Fruit fly (Drosophila melanogaster): Measurements from ENCODE around the gene Glyat.

Gene Glyat

dm6 chr2L:8004072-8004471 lies 6.4 kb downstream of the Glyat start, which contains the start of gene Wwox:
TSS of gene Wwox (minus strand) at chr2L:8004286.
- TF ChIP-seq Pif1A (GFP tag; optimal IDR thresholded peaks at IDR 0.05) (no peak), EcR (GFP tag; optimal IDR thresholded peaks at IDR 0.05) (peak; percentile 21)

- TF ChIP-seq CG12605 (GFP tag; IDR thresholded peaks at IDR 0.05) (peak; percentile 87), CG17806 (tag; optimal IDR thresholded peaks at IDR 0.05) (peak; percentile 87), CG10348 (GFP tag; IDR thresholded peaks at IDR 0.05) (peak; percentile 65; the same call in 1 of the 2 replicates), Ets98B (GFP tag; IDR thresholded peaks at IDR 0.05) (peak; percentile 88), CG8301 (tag; optimal IDR thresholded peaks at IDR 0.05) (peak; percentile 92), rn (GFP tag; IDR thresholded peaks at IDR 0.05) (peak; percentile 77; the same call in 1 of the 2 replicates), D1 (tag; optimal IDR thresholded peaks at IDR 0.05) (peak; percentile 75), CG8159 (tag; optimal IDR thresholded peaks at IDR 0.05) (peak; percentile 89), gl (tag; optimal IDR thresholded peaks at IDR 0.05) (peak; percentile 56), EcR (GFP tag; optimal IDR thresholded peaks at IDR 0.05) (peak; percentile 79), Pif1B (GFP tag; optimal IDR thresholded peaks at IDR 0.05) (peak; percentile 85), Pif1A (GFP tag; optimal IDR thresholded peaks at IDR 0.05) (peak; percentile 92), CG34367 (tag; optimal IDR thresholded peaks at IDR 0.05) (peak; percentile 80), CG32121 (GFP tag; IDR thresholded peaks at IDR 0.05) (peak; percentile 90), CG15710 (tag; optimal IDR thresholded peaks at IDR 0.05) (peak; percentile 83), CG14655 (GFP tag; optimal IDR thresholded peaks at IDR 0.05) (peak; percentile 96), CG9948 (tag; optimal IDR thresholded peaks at IDR 0.05) (peak; percentile 91), CG4496 (GFP tag; IDR thresholded peaks at IDR 0.05) (peak; percentile 84), CG13204 (GFP tag; optimal IDR thresholded peaks at IDR 0.05) (peak; percentile 46), Snoo (tag; optimal IDR thresholded peaks at IDR 0.05) (peak; percentile 52), fd96Ca (GFP tag; IDR thresholded peaks at IDR 0.05) (peak; percentile 87)
Observed at dm6 chr2L:8001694-8002627, 8.5 kb downstream of the Glyat start.

- TF ChIP-seq CG17806 (tag; optimal IDR thresholded peaks at IDR 0.05) (peak; percentile 93), Pif1B (GFP tag; optimal IDR thresholded peaks at IDR 0.05) (peak; percentile 92), CG32121 (GFP tag; IDR thresholded peaks at IDR 0.05) (peak; percentile 92), CG4496 (GFP tag; IDR thresholded peaks at IDR 0.05) (peak; percentile 93), CG12605 (GFP tag; IDR thresholded peaks at IDR 0.05) (peak; percentile 83), fd96Ca (GFP tag; IDR thresholded peaks at IDR 0.05) (peak; percentile 95), CG8159 (tag; optimal IDR thresholded peaks at IDR 0.05) (peak; percentile 90), CG8301 (tag; optimal IDR thresholded peaks at IDR 0.05) (peak; percentile 97), CG14655 (GFP tag; optimal IDR thresholded peaks at IDR 0.05) (peak; percentile 98), D1 (tag; optimal IDR thresholded peaks at IDR 0.05) (peak; percentile 80), CG10348 (GFP tag; IDR thresholded peaks at IDR 0.05) (peak; percentile 87), CG13204 (GFP tag; optimal IDR thresholded peaks at IDR 0.05) (peak; percentile 83), CG15710 (tag; optimal IDR thresholded peaks at IDR 0.05) (peak; percentile 85), EcR (GFP tag; optimal IDR thresholded peaks at IDR 0.05) (peak; percentile 70), rn (GFP tag; IDR thresholded peaks at IDR 0.05) (peak; percentile 78; the same call in 1 of the 2 replicates), Snoo (tag; optimal IDR thresholded peaks at IDR 0.05) (peak; percentile 91), CG9948 (tag; optimal IDR thresholded peaks at IDR 0.05) (peak; percentile 93), Pif1A (GFP tag; optimal IDR thresholded peaks at IDR 0.05) (peak; percentile 86), Ets98B (GFP tag; IDR thresholded peaks at IDR 0.05) (peak; percentile 89), CG34367 (tag; optimal IDR thresholded peaks at IDR 0.05) (peak; percentile 80), gl (tag; optimal IDR thresholded peaks at IDR 0.05) (peak; percentile 92)
Observed at dm6 chr2L:8000578-8001040, 9.8 kb downstream of the Glyat start.

dm6 chr2L:7998655-7999054 lies 11.8 kb downstream of the Glyat start, which contains the start of gene Sirup:
TSS of gene Sirup (plus strand) at chr2L:7998869.
- TF ChIP-seq CG32121 (GFP tag; IDR thresholded peaks at IDR 0.05) = peak; percentile 42; the same call in 1 of the 2 replicates
- peak; percentile 10 for TF ChIP-seq CG34367 (tag; optimal IDR thresholded peaks at IDR 0.05)
- peak; percentile 16 for TF ChIP-seq Pif1B (GFP tag; optimal IDR thresholded peaks at IDR 0.05)
- peak; percentile 59; the same call in 1 of the 2 replicates for TF ChIP-seq Ets98B (GFP tag; IDR thresholded peaks at IDR 0.05)
- TF ChIP-seq CG10348 (GFP tag; IDR thresholded peaks at IDR 0.05) = no peak
- peak; percentile 9 for TF ChIP-seq gl (tag; optimal IDR thresholded peaks at IDR 0.05)
- no peak for TF ChIP-seq CG8301 (tag; optimal IDR thresholded peaks at IDR 0.05)
- no peak for TF ChIP-seq CG9948 (tag; optimal IDR thresholded peaks at IDR 0.05)
- TF ChIP-seq CG13204 (GFP tag; optimal IDR thresholded peaks at IDR 0.05) = peak; percentile 0
- TF ChIP-seq EcR (GFP tag; optimal IDR thresholded peaks at IDR 0.05) = peak; percentile 36
- TF ChIP-seq CG12605 (GFP tag; IDR thresholded peaks at IDR 0.05) = peak; percentile 75
- TF ChIP-seq CG8159 (tag; optimal IDR thresholded peaks at IDR 0.05) = no peak
- TF ChIP-seq fd96Ca (GFP tag; IDR thresholded peaks at IDR 0.05) = no peak
- TF ChIP-seq CG17806 (tag; optimal IDR thresholded peaks at IDR 0.05) = no peak
- peak; percentile 11 for TF ChIP-seq CG15710 (tag; optimal IDR thresholded peaks at IDR 0.05)
- peak; percentile 48 for TF ChIP-seq Pif1A (GFP tag; optimal IDR thresholded peaks at IDR 0.05)
- peak; percentile 59 for TF ChIP-seq D1 (tag; optimal IDR thresholded peaks at IDR 0.05)
- TF ChIP-seq CG14655 (GFP tag; optimal IDR thresholded peaks at IDR 0.05) = no peak
- TF ChIP-seq CG4496 (GFP tag; IDR thresholded peaks at IDR 0.05) = 0 out of 3 replicates have a peak, but pooled peaks have one; percentile 36
- TF ChIP-seq rn (GFP tag; IDR thresholded peaks at IDR 0.05) = no peak
- TF ChIP-seq Snoo (tag; optimal IDR thresholded peaks at IDR 0.05) = peak; percentile 4

dm6 chr2L:7998080-7998457 lies 12.4 kb downstream of the Glyat start, which contains the start of gene CG7227:
TSS of gene CG7227 (minus strand) at chr2L:7998151.
- TF ChIP-seq CG13204 (GFP tag; optimal IDR thresholded peaks at IDR 0.05) = no peak
- no peak for TF ChIP-seq CG8159 (tag; optimal IDR thresholded peaks at IDR 0.05)
- TF ChIP-seq CG34367 (tag; optimal IDR thresholded peaks at IDR 0.05) = no peak
- TF ChIP-seq EcR (GFP tag; optimal IDR thresholded peaks at IDR 0.05) = no peak
- no peak for TF ChIP-seq CG12605 (GFP tag; IDR thresholded peaks at IDR 0.05)
- TF ChIP-seq Pif1A (GFP tag; optimal IDR thresholded peaks at IDR 0.05) = no peak
- no peak for TF ChIP-seq CG4496 (GFP tag; IDR thresholded peaks at IDR 0.05)
- TF ChIP-seq fd96Ca (GFP tag; IDR thresholded peaks at IDR 0.05) = no peak
- TF ChIP-seq CG32121 (GFP tag; IDR thresholded peaks at IDR 0.05) = no peak
- TF ChIP-seq CG15710 (tag; optimal IDR thresholded peaks at IDR 0.05) = no peak
- TF ChIP-seq CG9948 (tag; optimal IDR thresholded peaks at IDR 0.05) = no peak
- TF ChIP-seq CG8301 (tag; optimal IDR thresholded peaks at IDR 0.05) = no peak
- TF ChIP-seq Pif1B (GFP tag; optimal IDR thresholded peaks at IDR 0.05) = no peak
- no peak for TF ChIP-seq CG14655 (GFP tag; optimal IDR thresholded peaks at IDR 0.05)
- no peak for TF ChIP-seq D1 (tag; optimal IDR thresholded peaks at IDR 0.05)
- no peak for TF ChIP-seq Snoo (tag; optimal IDR thresholded peaks at IDR 0.05)
- TF ChIP-seq rn (GFP tag; IDR thresholded peaks at IDR 0.05) = no peak
- no peak for TF ChIP-seq Ets98B (GFP tag; IDR thresholded peaks at IDR 0.05)
- no peak for TF ChIP-seq gl (tag; optimal IDR thresholded peaks at IDR 0.05)

Data from whole organism, pupa.